Fruit fly (Drosophila melanogaster) whole organism, adult: ENCODE measurements around the gene CG34107.
A peak's percentile ranks its signal among the peaks of the same experiment; 100 is the strongest.

ENCODE experiments used
- CG1620 ChIP-seq: fragments of 200-800 bp; sonication (Bioruptor generic); optimal IDR thresholded peaks from 2 replicates; lab custom pipeline; 2016; ENCODE audit warnings: missing biosample characterization, missing genetic modification characterization
- CG33017 ChIP-seq: fragments of 200-800 bp; sonication (Bioruptor generic); optimal IDR thresholded peaks from 2 replicates; lab custom pipeline; 2018; ENCODE audit warnings: missing biosample characterization, mild to moderate bottlenecking, missing genetic modification characterization, moderate library complexity
- CG5204 ChIP-seq: fragments of 200-800 bp; sonication (Bioruptor generic); optimal IDR thresholded peaks from 2 replicates; lab custom pipeline; 2016; ENCODE audit warnings: missing biosample characterization, missing genetic modification characterization
- CG7045 ChIP-seq: fragments of 200-800 bp; sonication (Bioruptor generic); optimal IDR thresholded peaks from 2 replicates; lab custom pipeline; 2017; ENCODE audit warnings: missing biosample characterization, mild to moderate bottlenecking, missing genetic modification characterization
- CG7101 ChIP-seq: fragments of 200-800 bp; sonication (Bioruptor generic); optimal IDR thresholded peaks from 2 replicates; lab custom pipeline; 2018; ENCODE audit warnings: missing biosample characterization, mild to moderate bottlenecking, missing genetic modification characterization, moderate library complexity
- Hr96 ChIP-seq: fragments of 200-800 bp; sonication (Bioruptor generic); optimal IDR thresholded peaks from 2 replicates; lab custom pipeline; 2016; ENCODE audit warnings: missing biosample characterization, missing genetic modification characterization
- cic ChIP-seq: fragments of 200-800 bp; sonication (Bioruptor generic); optimal IDR thresholded peaks from 2 replicates; lab custom pipeline; 2017; ENCODE audit warnings: missing biosample characterization, mild to moderate bottlenecking, missing genetic modification characterization, moderate library complexity
- kay ChIP-seq: fragments of 200-800 bp; sonication (Bioruptor generic); peaks from one replicate; lab custom pipeline; 2016; ENCODE audit warnings: missing biosample characterization, missing genetic modification characterization, borderline replicate concordance
- ovo ChIP-seq: fragments of 200-800 bp; sonication (Bioruptor generic); optimal IDR thresholded peaks from 2 replicates; lab custom pipeline; 2016; ENCODE audit warnings: missing biosample characterization, missing genetic modification characterization
- pad ChIP-seq: fragments of 200-800 bp; sonication (Bioruptor generic); optimal IDR thresholded peaks from 3 replicates; lab custom pipeline; 2017; ENCODE audit warnings: missing biosample characterization, missing genetic modification characterization, mild to moderate bottlenecking, moderate library complexity, missing genetic modification reagents

- peak; percentile 15 for TF ChIP-seq CG5204 (GFP tag; lab: Kevin White, UChicago)
- TF ChIP-seq ovo (GFP tag; lab: Kevin White, UChicago): no peak
- peak; percentile 78 for TF ChIP-seq CG7101
- peak; percentile 20 for TF ChIP-seq cic (GFP tag; lab: Kevin White, UChicago)
- no peak for TF ChIP-seq Hr96
- no peak for TF ChIP-seq CG1620 (GFP tag; lab: Kevin White, UChicago)
- TF ChIP-seq kay (GFP tag; lab: Kevin White, UChicago): peak; percentile 59
- peak; percentile 29 for TF ChIP-seq pad (GFP tag; lab: Kevin White, UChicago)
- peak; percentile 90 for TF ChIP-seq CG7045 (GFP tag; lab: Kevin White, UChicago)
- peak; percentile 89 for TF ChIP-seq CG33017 (tag; lab: Kevin White, UChicago)
Observed at dm6 chr3R:10213430-10213829, 11.3 kb upstream of the CG34107 start.
